Worm (Caenorhabditis elegans): Measurements from ENCODE around the gene T13A10.1.
"Not testable (repeated sequence)": the region's sequence is repeated elsewhere in the genome, so short reads cannot be mapped to it uniquely, and the experiment has no call there.

T13A10.1 gene

ce11 chrIV:6307439-6307838 is 31.6 kb downstream of the T13A10.1 start, which contains the start of gene csp-2:
Gene csp-2, plus strand, starts transcription at chrIV:6307739.
- no peak for TF ChIP-seq ets-7 (tag; optimal IDR thresholded peaks at IDR 0.05)
- TF ChIP-seq ceh-13 (GFP tag; optimal IDR thresholded peaks at IDR 0.05), result no peak

DNA sequence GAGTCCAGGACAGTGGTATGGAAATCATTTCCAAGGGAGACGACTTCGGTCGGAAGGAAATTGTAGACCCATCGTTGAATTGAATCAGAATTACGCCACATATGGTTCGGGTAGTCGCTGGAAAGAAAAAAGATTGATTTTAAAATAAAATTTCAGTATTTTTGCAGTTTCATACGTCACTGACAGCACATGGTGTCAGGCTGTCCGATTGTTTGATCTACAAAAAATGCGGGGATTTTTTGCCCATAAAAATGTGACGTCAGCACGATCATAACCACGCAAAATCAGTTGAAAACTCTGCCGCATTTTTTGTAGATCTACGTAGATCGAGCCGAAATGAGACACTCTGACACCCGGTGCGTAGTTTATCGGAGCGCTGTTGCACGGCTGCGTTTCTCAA is 41.5 kb downstream of the T13A10.1 start, which contains the start of gene Y73B6BL.12:
Gene Y73B6BL.12, minus strand, starts transcription at position 101 of the 400 bp plus-strand sequence.
- not testable (repeated sequence) for TF ChIP-seq tbx-37 (GFP tag; conservative IDR thresholded peaks at IDR 0.05); sea-1 (GFP tag; conservative IDR thresholded peaks at IDR 0.05); ets-7 (tag; optimal IDR thresholded peaks at IDR 0.05)

DNA sequence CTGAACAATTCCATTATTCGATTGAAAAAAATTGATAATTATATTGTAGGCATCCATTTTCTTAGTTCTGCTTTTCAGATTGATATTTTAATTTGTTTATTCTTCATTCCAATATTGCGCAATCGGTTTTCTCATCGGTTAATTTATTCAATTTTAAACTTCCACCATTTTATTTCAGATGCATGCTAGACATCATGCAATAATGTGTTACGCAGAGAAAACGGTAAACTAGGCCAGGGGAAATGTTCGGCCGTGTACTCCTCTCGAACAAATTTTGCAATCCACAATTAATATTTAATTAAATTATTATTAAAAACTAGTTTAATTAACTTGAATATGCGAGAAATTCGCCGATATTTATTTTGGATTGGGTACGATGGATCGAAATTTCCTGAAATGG is 45.8 kb downstream of the T13A10.1 start, which contains the start of gene Y73B6BL.29:
Gene Y73B6BL.29, plus strand, starts transcription at position 263 of the 400 bp plus-strand sequence.
- TF ChIP-seq sea-1 (GFP tag; conservative IDR thresholded peaks at IDR 0.05) (no peak), hmbx-1 (tag; optimal IDR thresholded peaks at IDR 0.05) (peak; percentile 25), hnd-1 (tag; optimal IDR thresholded peaks at IDR 0.05) (no peak), tbx-37 (GFP tag; conservative IDR thresholded peaks at IDR 0.05) (peak; percentile 81), ets-7 (tag; optimal IDR thresholded peaks at IDR 0.05) (no peak), tbx-11 (GFP tag; IDR thresholded peaks at IDR 0.05) (no peak), ceh-36 (tag; optimal IDR thresholded peaks at IDR 0.05) (no peak), scrt-1 (GFP tag; IDR thresholded peaks at IDR 0.05) (no peak), tra-4 (tag; optimal IDR thresholded peaks at IDR 0.05) (no peak), pes-1 (GFP tag; IDR thresholded peaks at IDR 0.05) (peak; percentile 53; the same call in 1 of the 2 replicates), ama-1 (optimal IDR thresholded peaks at IDR 0.05) (no peak), F13C5.2 (tag; optimal IDR thresholded peaks at IDR 0.05) (peak; percentile 9), aly-1 (tag; optimal IDR thresholded peaks at IDR 0.05) (no peak)

DNA sequence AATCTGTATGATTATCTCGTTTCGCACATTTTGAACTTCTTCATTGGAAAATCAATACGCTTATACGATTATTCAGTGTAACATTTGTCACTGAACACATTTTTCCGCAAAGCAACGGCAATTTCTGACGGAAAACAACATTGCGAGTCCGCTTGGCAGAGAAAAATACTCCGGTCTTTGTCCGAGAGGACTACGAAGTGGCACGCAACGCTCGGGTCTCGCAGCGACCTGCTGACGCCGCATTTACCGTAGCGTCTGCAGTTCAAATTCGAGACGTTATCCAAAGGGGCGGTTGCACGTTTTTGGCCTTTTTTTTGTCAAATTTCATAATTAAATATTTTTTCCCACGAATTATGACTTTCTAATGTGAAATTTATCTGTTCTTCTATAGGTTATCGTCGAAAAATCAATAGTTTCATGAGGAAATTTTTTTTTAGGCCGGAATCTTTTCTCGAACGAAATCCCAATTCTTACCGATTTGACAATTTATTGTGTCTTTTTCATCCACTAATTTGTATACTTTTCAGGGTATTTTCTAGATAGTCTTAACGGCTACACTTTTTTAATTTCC is 47.9 kb downstream of the T13A10.1 start, which contains the start of gene sqd-1:
Gene sqd-1, plus strand, starts transcription at position 521 of the 571 bp plus-strand sequence.
- TF ChIP-seq flt-1 (GFP tag; IDR thresholded peaks at IDR 0.05) (peak; percentile 63; the same call in 1 of the 2 replicates), pes-1 (GFP tag; IDR thresholded peaks at IDR 0.05) (peak; percentile 54; the same call in 1 of the 2 replicates), tbx-37 (GFP tag; conservative IDR thresholded peaks at IDR 0.05) (peak; percentile 54; the same call in 1 of the 2 replicates), F13C5.2 (tag; optimal IDR thresholded peaks at IDR 0.05) (peak; percentile 80), tbx-11 (GFP tag; IDR thresholded peaks at IDR 0.05) (peak; percentile 49; the same call in 1 of the 2 replicates), ceh-36 (tag; optimal IDR thresholded peaks at IDR 0.05) (no peak), hmg-4 (GFP tag; optimal IDR thresholded peaks at IDR 0.05) (peak; percentile 73), sea-1 (GFP tag; conservative IDR thresholded peaks at IDR 0.05) (no peak)

- TF ChIP-seq F13C5.2 (tag; optimal IDR thresholded peaks at IDR 0.05) (no peak), flt-1 (GFP tag; IDR thresholded peaks at IDR 0.05) (no peak), ets-7 (tag; optimal IDR thresholded peaks at IDR 0.05) (no peak), tbx-11 (GFP tag; IDR thresholded peaks at IDR 0.05) (no peak), ceh-13 (GFP tag; optimal IDR thresholded peaks at IDR 0.05) (no peak), aly-1 (tag; optimal IDR thresholded peaks at IDR 0.05) (no peak)
Measured at ce11 chrIV:6325772-6326171, 49.9 kb downstream of the T13A10.1 start.

DNA sequence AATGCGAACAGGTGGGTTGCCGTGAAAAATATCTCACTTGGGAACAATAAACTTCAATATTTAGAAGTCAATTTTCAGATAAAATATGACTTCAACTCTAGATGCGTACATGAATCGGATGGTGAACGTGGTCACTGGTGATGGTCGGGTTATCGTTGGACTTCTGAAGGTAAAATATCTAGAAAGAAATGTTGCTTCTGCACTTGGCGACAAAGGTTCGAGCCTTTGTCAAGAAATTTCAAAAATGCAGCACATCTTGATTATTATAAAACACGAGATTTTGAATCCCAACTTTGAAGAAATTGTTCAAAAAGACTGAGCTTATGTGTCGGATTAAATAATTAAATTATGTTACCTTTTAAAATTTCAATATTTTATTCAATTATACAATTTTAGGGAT is 50.6 kb downstream of the T13A10.1 start, which contains the start of gene lsm-8:
Gene lsm-8, plus strand, starts transcription at position 79 of the 400 bp plus-strand sequence.
- TF ChIP-seq F13C5.2 (tag; optimal IDR thresholded peaks at IDR 0.05) (no peak), sea-1 (GFP tag; conservative IDR thresholded peaks at IDR 0.05) (no peak), tra-4 (tag; optimal IDR thresholded peaks at IDR 0.05) (no peak), tbx-37 (GFP tag; conservative IDR thresholded peaks at IDR 0.05) (no peak), hmg-4 (GFP tag; optimal IDR thresholded peaks at IDR 0.05) (no peak), B0310.2 (tag; optimal IDR thresholded peaks at IDR 0.05) (no peak), flt-1 (GFP tag; IDR thresholded peaks at IDR 0.05) (no peak), hmbx-1 (tag; optimal IDR thresholded peaks at IDR 0.05) (no peak), ceh-36 (tag; optimal IDR thresholded peaks at IDR 0.05) (no peak), tbx-11 (GFP tag; IDR thresholded peaks at IDR 0.05) (no peak), scrt-1 (GFP tag; IDR thresholded peaks at IDR 0.05) (no peak), ceh-13 (GFP tag; optimal IDR thresholded peaks at IDR 0.05) (no peak)

Data from whole organism, early embryonic.